Fruit fly (Drosophila melanogaster) Kc167 (cell line): Measurements from ENCODE around the gene Glut4EF.

Experiments
- Myc ChIP-seq: fragments of >200 bp; optimal IDR thresholded peaks from 2 replicates; lab custom pipeline; 2017; ENCODE audit warnings: missing external identifiers
- Sin3A ChIP-seq: fragments of >200 bp; optimal IDR thresholded peaks from 2 replicates; lab custom pipeline; 2018; ENCODE audit warnings: missing external identifiers
- h ChIP-seq: fragments of >200 bp; optimal IDR thresholded peaks from 3 replicates; lab custom pipeline; 2018; ENCODE audit warnings: missing external identifiers
- psq ChIP-seq: fragments of >200 bp; optimal IDR thresholded peaks from 2 replicates; lab custom pipeline; 2017; ENCODE audit warnings: missing external identifiers

dm6 chr3R:9878026-9878997 is 3.8 kb downstream of the Glut4EF start:
- no peak for TF ChIP-seq psq (lab: Kevin White, UChicago)
- no peak for TF ChIP-seq Sin3A (lab: Kevin White, UChicago)
- no peak for TF ChIP-seq h (lab: Kevin White, UChicago)
- TF ChIP-seq Myc (lab: Kevin White, UChicago), result no peak
